Worm (Caenorhabditis elegans): Measurements from ENCODE around the gene srlf-14.

srlf-14 gene

DNA sequence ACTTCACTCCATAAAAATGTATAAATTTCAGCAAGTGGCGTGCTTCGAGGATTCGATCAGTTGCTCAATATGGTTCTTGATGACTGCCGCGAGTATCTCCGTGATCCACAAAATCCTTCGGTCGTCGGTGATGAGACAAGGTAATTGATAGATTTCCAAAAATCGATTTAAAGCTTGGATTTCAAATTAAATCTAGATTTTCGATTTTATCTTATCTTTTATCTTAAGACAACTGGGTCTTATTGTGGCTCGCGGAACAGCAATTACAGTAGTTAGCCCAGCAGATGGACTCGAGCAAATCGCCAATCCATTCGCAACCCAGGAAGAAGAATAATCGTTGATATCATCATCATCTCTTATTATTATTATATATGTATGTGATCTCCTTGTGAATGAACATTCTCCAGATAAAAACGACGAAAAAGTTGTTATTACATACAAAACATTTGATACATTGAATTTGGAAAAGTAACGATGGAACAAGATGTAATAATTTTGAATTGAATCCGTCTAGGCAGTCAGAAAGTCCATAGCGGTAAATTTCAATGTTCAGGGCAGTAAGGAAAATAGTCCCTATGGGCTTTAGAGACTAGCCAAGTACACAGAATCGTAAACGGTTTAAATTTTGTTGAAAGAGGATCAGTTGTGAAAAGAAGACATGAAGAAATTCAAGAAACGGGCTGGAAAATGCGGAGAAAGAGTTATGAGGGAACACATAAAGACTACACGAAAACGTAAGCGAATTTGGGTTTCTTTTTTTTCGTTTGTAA lies 39.8 kb upstream of the srlf-14 start:
- TF ChIP-seq ama-1 (optimal IDR thresholded peaks at IDR 0.05) (peak; percentile 84), nhr-84 (tag; optimal IDR thresholded peaks at IDR 0.05) (no peak), nhr-11 (tag; optimal IDR thresholded peaks at IDR 0.05) (no peak), nhr-71 (tag; optimal IDR thresholded peaks at IDR 0.05) (peak; percentile 57), nhr-90 (tag; optimal IDR thresholded peaks at IDR 0.05; ENCODE audit: poor library complexity) (peak; percentile 39), zag-1 (tag; optimal IDR thresholded peaks at IDR 0.05) (no peak), dsc-1 (tag; optimal IDR thresholded peaks at IDR 0.05) (no peak), unc-30 (tag; optimal IDR thresholded peaks at IDR 0.05) (no peak), xbp-1 (tag; optimal IDR thresholded peaks at IDR 0.05) (no peak), nhr-20 (tag; optimal IDR thresholded peaks at IDR 0.05) (no peak), unc-130 (tag; optimal IDR thresholded peaks at IDR 0.05) (no peak), fkh-10 (GFP tag; optimal IDR thresholded peaks at IDR 0.05) (no peak), nhr-237 (tag; optimal IDR thresholded peaks at IDR 0.05) (no peak), C04F5.9 (tag; optimal IDR thresholded peaks at IDR 0.05) (no peak), efl-3 (GFP tag; optimal IDR thresholded peaks at IDR 0.05) (no peak), nhr-76 (tag; optimal IDR thresholded peaks at IDR 0.05) (no peak), mef-2 (tag; optimal IDR thresholded peaks at IDR 0.05) (no peak), C34B4.2 (tag; optimal IDR thresholded peaks at IDR 0.05) (no peak), jun-1 (tag; optimal IDR thresholded peaks at IDR 0.05) (no peak), irx-1 (tag; optimal IDR thresholded peaks at IDR 0.05) (peak; percentile 22), ceh-63 (GFP tag; optimal IDR thresholded peaks at IDR 0.05) (no peak), alr-1 (tag; optimal IDR thresholded peaks at IDR 0.05; ENCODE audit: borderline replicate concordance) (no peak), sox-4 (tag; optimal IDR thresholded peaks at IDR 0.05) (no peak), elt-2 (tag; optimal IDR thresholded peaks at IDR 0.05) (peak; percentile 31), aha-1 (tag; optimal IDR thresholded peaks at IDR 0.05) (no peak), ztf-11 (tag; optimal IDR thresholded peaks at IDR 0.05) (no peak), lin-39 (tag; optimal IDR thresholded peaks at IDR 0.05) (no peak), hpl-2 (GFP tag; optimal IDR thresholded peaks at IDR 0.05) (no peak), ceh-82 (tag; optimal IDR thresholded peaks at IDR 0.05) (no peak), snpc-4 (tag; optimal IDR thresholded peaks at IDR 0.05) (no peak), lir-3 (tag; optimal IDR thresholded peaks at IDR 0.05; ENCODE audit: poor library complexity) (no peak), nhr-12 (tag; optimal IDR thresholded peaks at IDR 0.05) (no peak), egl-27 (tag; optimal IDR thresholded peaks at IDR 0.05) (no peak), vab-15 (tag; optimal IDR thresholded peaks at IDR 0.05) (no peak), lin-14 (GFP tag; optimal IDR thresholded peaks at IDR 0.05) (peak; percentile 14), ztf-4 (tag; optimal IDR thresholded peaks at IDR 0.05) (no peak), swsn-7 (tag; optimal IDR thresholded peaks at IDR 0.05) (peak; percentile 1), unc-62 (GFP tag; optimal IDR thresholded peaks at IDR 0.05) (no peak), sptf-1 (tag; optimal IDR thresholded peaks at IDR 0.05) (no peak), nhr-47 (tag; optimal IDR thresholded peaks at IDR 0.05) (peak; percentile 34), ets-5 (GFP tag; IDR thresholded peaks at IDR 0.05) (no peak), rnt-1 (tag; optimal IDR thresholded peaks at IDR 0.05) (peak; percentile 8), tbx-2 (tag; optimal IDR thresholded peaks at IDR 0.05) (no peak), fos-1 (tag; optimal IDR thresholded peaks at IDR 0.05) (no peak), nhr-85 (tag) (peak; percentile 57), grh-1 (GFP tag; IDR thresholded peaks at IDR 0.05) (no peak), zip-4 (GFP tag; optimal IDR thresholded peaks at IDR 0.05) (peak; percentile 16), lsy-2 (tag; optimal IDR thresholded peaks at IDR 0.05) (peak in 1 of 2 experiments; percentile 15), fkh-4 (tag; optimal IDR thresholded peaks at IDR 0.05; ENCODE audit: borderline replicate concordance) (no peak), efl-1 (optimal IDR thresholded peaks at IDR 0.05) (no peak), efl-1 (GFP tag; optimal IDR thresholded peaks at IDR 0.05 in 1 of 2) (peak in 1 of 2 experiments; percentile 80), egl-13 (tag; optimal IDR thresholded peaks at IDR 0.05) (no peak), ceh-8 (GFP tag; optimal IDR thresholded peaks at IDR 0.05) (no peak)

All from whole organism, L1 larva.